Fruit fly (Drosophila melanogaster): ENCODE results near the gene Eip74EF.

Gene Eip74EF

dm6 chr3L:17557215-17557904, 61.8 kb downstream of the Eip74EF start, which contains the start of gene CycT (continued):
- TF ChIP-seq CG15073 (GFP tag; optimal IDR thresholded peaks at IDR 0.05) (no peak), NC2α (GFP tag; optimal IDR thresholded peaks at IDR 0.05) (no peak), eve (GFP tag; optimal IDR thresholded peaks at IDR 0.05) (no peak), jigr1 (GFP tag; IDR thresholded peaks at IDR 0.05) (no peak), Usf (GFP tag; optimal IDR thresholded peaks at IDR 0.05) (no peak), Bdp1 (GFP tag; optimal IDR thresholded peaks at IDR 0.05) (no peak), CG4617 (GFP tag; optimal IDR thresholded peaks at IDR 0.05; ENCODE audit: borderline replicate concordance) (peak; percentile 75), eyg (GFP tag; optimal IDR thresholded peaks at IDR 0.05) (no peak), dysf (GFP tag; IDR thresholded peaks at IDR 0.05) (no peak), CG9876 (GFP tag; optimal IDR thresholded peaks at IDR 0.05) (no peak), CG1529 (GFP tag; optimal IDR thresholded peaks at IDR 0.05) (peak; percentile 5), Drgx (GFP tag; IDR thresholded peaks at IDR 0.05) (peak; percentile 23; the same call in 1 of the 2 replicates), H15 (GFP tag; IDR thresholded peaks at IDR 0.05) (no peak), bab2 (GFP tag; optimal IDR thresholded peaks at IDR 0.05) (no peak), CG14965 (GFP tag; optimal IDR thresholded peaks at IDR 0.05; ENCODE audit: borderline replicate concordance) (no peak), psq (GFP tag; optimal IDR thresholded peaks at IDR 0.05) (no peak), klu (GFP tag; IDR thresholded peaks at IDR 0.05) (no peak), CG30403 (GFP tag; optimal IDR thresholded peaks at IDR 0.05) (peak; percentile 10), CG6683 (GFP tag; optimal IDR thresholded peaks at IDR 0.05) (no peak), trem (tag; optimal IDR thresholded peaks at IDR 0.05) (peak; percentile 73), D (optimal IDR thresholded peaks at IDR 0.05) (no peak), D (GFP tag; optimal IDR thresholded peaks at IDR 0.05) (peak; percentile 5), tll (GFP tag; optimal IDR thresholded peaks at IDR 0.05) (no peak), CG15696 (tag; optimal IDR thresholded peaks at IDR 0.05) (peak; percentile 9), Ravus (GFP tag; IDR thresholded peaks at IDR 0.05) (no peak), Fer1 (GFP tag; optimal IDR thresholded peaks at IDR 0.05) (peak; percentile 85), cato (GFP tag; optimal IDR thresholded peaks at IDR 0.05; ENCODE audit: borderline replicate concordance) (no peak), CG10543 (GFP tag; optimal IDR thresholded peaks at IDR 0.05) (peak; percentile 81), sob (GFP tag; IDR thresholded peaks at IDR 0.05) (peak; percentile 19; the same call in 1 of the 2 replicates), CG2129 (GFP tag; IDR thresholded peaks at IDR 0.05; ENCODE audit: partially characterized antibody) (peak; percentile 83), Hsf (GFP tag; optimal IDR thresholded peaks at IDR 0.05) (peak; percentile 27), CG3407 (GFP tag; optimal IDR thresholded peaks at IDR 0.05) (peak; percentile 32), tna (GFP tag; IDR thresholded peaks at IDR 0.05; ENCODE audit: partially characterized antibody) (peak; percentile 36), CG11696 (GFP tag; IDR thresholded peaks at IDR 0.05) (no peak), CG13123 (GFP tag; optimal IDR thresholded peaks at IDR 0.05) (no peak), CG5953 (GFP tag; IDR thresholded peaks at IDR 0.05) (no peak), CG8924 (tag; optimal IDR thresholded peaks at IDR 0.05) (peak; percentile 57), TFAM (GFP tag; optimal IDR thresholded peaks at IDR 0.05) (no peak), lbe (GFP tag; optimal IDR thresholded peaks at IDR 0.05) (peak; percentile 38), Max (GFP tag; optimal IDR thresholded peaks at IDR 0.05) (peak; percentile 57), CG16863 (GFP tag; optimal IDR thresholded peaks at IDR 0.05) (no peak), CG1603 (tag; optimal IDR thresholded peaks at IDR 0.05) (peak; percentile 78), CG34422 (GFP tag; IDR thresholded peaks at IDR 0.05) (peak; percentile 56; the same call in 2 of the 3 replicates), CG18262 (tag; optimal IDR thresholded peaks at IDR 0.05) (peak; percentile 23), CG4854 (GFP tag; optimal IDR thresholded peaks at IDR 0.05) (no peak), CG8944 (GFP tag; optimal IDR thresholded peaks at IDR 0.05) (no peak), tio (GFP tag; optimal IDR thresholded peaks at IDR 0.05) (no peak), fu2 (GFP tag; optimal IDR thresholded peaks at IDR 0.05) (peak; percentile 3), twi (tag; optimal IDR thresholded peaks at IDR 0.05) (no peak), NFAT (GFP tag; IDR thresholded peaks at IDR 0.05) (no peak), Dp (GFP tag; optimal IDR thresholded peaks at IDR 0.05) (peak; percentile 74)
